Worm (Caenorhabditis elegans) whole organism, young adult: ENCODE data around the gene C03B1.2.

Experiments used
- B0019.2 ChIP-seq: fragments of 200-800 bp; sonication (Bioruptor generic); conservative IDR thresholded peaks from 2 replicates; pipeline ENCODE4 v1.3.6; 2022; ENCODE audit warnings: missing genetic modification reagents, missing genetic modification characterization, missing compliant biosample characterization
- C06A6.2 ChIP-seq: fragments of 200-800 bp; sonication (Bioruptor generic); conservative IDR thresholded peaks from 2 replicates; pipeline ENCODE4 v1.3.6; 2022; ENCODE audit warnings: missing genetic modification characterization, missing compliant biosample characterization
- F22D6.2 ChIP-seq: sonication (generic microtip); optimal IDR thresholded peaks from 2 replicates; lab custom pipeline; 2016; ENCODE audit warnings: mild to moderate bottlenecking, missing genetic modification characterization, missing compliant biosample characterization
- F23B12.7 ChIP-seq: sonication (generic microtip); optimal IDR thresholded peaks from 2 replicates; lab custom pipeline; 2017; ENCODE audit warnings: missing genetic modification characterization, mild to moderate bottlenecking, missing compliant biosample characterization, antibody characterized with exemption, moderate library complexity; ENCODE audit not compliant: insufficient read depth
- F37B4.10 ChIP-seq: fragments of 200-800 bp; sonication (Bioruptor generic); IDR thresholded peaks from 2 replicates; pipeline ENCODE4 v1.3.6; 2022; ENCODE audit warnings: missing genetic modification characterization, missing compliant biosample characterization
- F49E8.2 ChIP-seq: sonication (generic microtip); optimal IDR thresholded peaks from 3 replicates; lab custom pipeline; 2017; ENCODE audit warnings: missing genetic modification characterization, mild to moderate bottlenecking, missing compliant biosample characterization, antibody characterized with exemption, moderate library complexity; ENCODE audit not compliant: insufficient read depth
- F52B5.7 ChIP-seq: sonication (generic microtip); optimal IDR thresholded peaks from 2 replicates; lab custom pipeline; 2016; ENCODE audit warnings: mild to moderate bottlenecking, missing genetic modification characterization, missing compliant biosample characterization
- T07F8.4 ChIP-seq: sonication (generic microtip); optimal IDR thresholded peaks from 2 replicates; lab custom pipeline; 2016; ENCODE audit warnings: mild to moderate bottlenecking, missing genetic modification characterization, moderate library complexity, missing compliant biosample characterization
- Y53F4B.3 ChIP-seq: fragments of 200-800 bp; sonication (Bioruptor generic); IDR thresholded peaks from 2 replicates; pipeline ENCODE4 v1.3.6; 2022; ENCODE audit warnings: missing genetic modification reagents, missing genetic modification characterization, missing compliant biosample characterization
- Y79H2A.3 ChIP-seq: fragments of 200-800 bp; sonication (Bioruptor generic); conservative IDR thresholded peaks from 2 replicates; pipeline ENCODE4 v1.3.6; 2022; ENCODE audit warnings: missing genetic modification reagents, missing genetic modification characterization, missing compliant biosample characterization
- ama-1 ChIP-seq, 3 experiments: fragments of 150-350 bp in 1 of 3; sonication (generic microtip) in 2 of 3; optimal IDR thresholded peaks; 2 replicates each; lab custom pipeline; 2014 to 2018; ENCODE audit warnings: missing biosample characterization in 2 of 3, missing genetic modification characterization in 2 of 3, missing genetic modification reagents in 2 of 3
- aptf-2 ChIP-seq: fragments of 200-800 bp; sonication (Bioruptor generic); conservative IDR thresholded peaks from 2 replicates; pipeline ENCODE4 v1.3.6; 2022; ENCODE audit warnings: missing genetic modification reagents, missing genetic modification characterization, missing compliant biosample characterization
- aptf-3 ChIP-seq: fragments of 200-800 bp; sonication (Bioruptor generic); IDR thresholded peaks from 2 replicates; pipeline ENCODE4 v1.3.6; 2022; ENCODE audit warnings: missing genetic modification characterization, missing compliant biosample characterization
- attf-3 ChIP-seq: fragments of 200-800 bp; sonication (Bioruptor generic); conservative IDR thresholded peaks from 2 replicates; pipeline ENCODE4 v1.3.6; 2022; ENCODE audit warnings: missing genetic modification reagents, missing genetic modification characterization, missing compliant biosample characterization
- attf-6 ChIP-seq: fragments of 200-800 bp; sonication (Bioruptor generic); IDR thresholded peaks from 2 replicates; pipeline ENCODE4 v1.3.6; 2022; ENCODE audit warnings: missing genetic modification reagents, missing genetic modification characterization, missing compliant biosample characterization
- bed-1 ChIP-seq: fragments of 200-800 bp; sonication (Bioruptor generic); IDR thresholded peaks from 2 replicates; pipeline ENCODE4 v1.3.6; 2022; ENCODE audit warnings: missing genetic modification reagents, missing genetic modification characterization, missing compliant biosample characterization
- bed-2 ChIP-seq: fragments of 200-800 bp; sonication (Bioruptor generic); IDR thresholded peaks from 2 replicates; pipeline ENCODE4 v1.3.6; 2022; ENCODE audit warnings: missing genetic modification reagents, missing genetic modification characterization, missing compliant biosample characterization
- ceh-58 ChIP-seq: fragments of 200-800 bp; sonication (Bioruptor generic); IDR thresholded peaks from 2 replicates; pipeline ENCODE4 v1.3.6; 2022; ENCODE audit warnings: missing genetic modification characterization, missing compliant biosample characterization
- ceh-79 ChIP-seq: sonication (generic microtip); optimal IDR thresholded peaks from 2 replicates; lab custom pipeline; 2017; ENCODE audit warnings: mild to moderate bottlenecking, missing genetic modification characterization, missing compliant biosample characterization
- dpl-1 ChIP-seq: fragments of 150-350 bp; optimal IDR thresholded peaks from 2 replicates; lab custom pipeline; 2014; ENCODE audit warnings: missing biosample characterization, missing genetic modification reagents, missing genetic modification characterization
- efl-1 ChIP-seq: fragments of 150-350 bp; optimal IDR thresholded peaks from 2 replicates; lab custom pipeline; 2014; ENCODE audit warnings: missing biosample characterization, missing genetic modification reagents, missing genetic modification characterization
- ekl-4 ChIP-seq: fragments of 200-800 bp; sonication (Bioruptor generic); IDR thresholded peaks from 2 replicates; pipeline ENCODE4 v1.3.6; 2022; ENCODE audit warnings: missing genetic modification reagents, missing genetic modification characterization, missing compliant biosample characterization
- ets-4 ChIP-seq: fragments of 200-800 bp; sonication (Bioruptor generic); optimal IDR thresholded peaks from 2 replicates; lab custom pipeline; 2018; ENCODE audit warnings: mild to moderate bottlenecking, missing genetic modification characterization, missing compliant biosample characterization
- hmg-20 ChIP-seq: fragments of 200-800 bp; sonication (Bioruptor generic); IDR thresholded peaks from 2 replicates; pipeline ENCODE4 v1.3.6; 2022; ENCODE audit warnings: missing genetic modification reagents, missing genetic modification characterization, missing compliant biosample characterization
- let-526 ChIP-seq: fragments of 200-800 bp; sonication (Bioruptor generic); IDR thresholded peaks from 2 replicates; pipeline ENCODE4 v1.3.6; 2022; ENCODE audit warnings: missing genetic modification reagents, missing genetic modification characterization, missing compliant biosample characterization
- lin-54 ChIP-seq: fragments of 200-800 bp; sonication (Bioruptor generic); optimal IDR thresholded peaks from 2 replicates; lab custom pipeline; 2018; ENCODE audit warnings: mild to moderate bottlenecking, missing genetic modification characterization, missing compliant biosample characterization
- lir-1 ChIP-seq: fragments of 200-800 bp; sonication (Bioruptor generic); conservative IDR thresholded peaks from 2 replicates; pipeline ENCODE4 v1.3.6; 2022; ENCODE audit warnings: missing genetic modification reagents, missing genetic modification characterization, missing compliant biosample characterization
- pha-4 ChIP-seq: fragments of 150-350 bp; sonication (generic microtip); optimal IDR thresholded peaks from 2 replicates; lab custom pipeline; 2014; ENCODE audit warnings: missing biosample characterization, missing genetic modification reagents, missing genetic modification characterization
- rcor-1 ChIP-seq: fragments of 200-800 bp; sonication (Bioruptor generic); IDR thresholded peaks from 2 replicates; pipeline ENCODE4 v1.3.6; 2022; ENCODE audit warnings: missing genetic modification reagents, missing genetic modification characterization, missing compliant biosample characterization
- rec-8 ChIP-seq, 2 experiments: sonication (generic microtip); optimal IDR thresholded peaks; 2 replicates each; lab custom pipeline; 2016; ENCODE audit warnings: mild to moderate bottlenecking in 2 of 2, missing genetic modification characterization in 2 of 2, missing genetic modification reagents in 2 of 2, missing genotype in 2 of 2, missing biosample characterization in 1 of 2, missing compliant biosample characterization in 1 of 2, moderate library complexity in 1 of 2
- tbx-9 ChIP-seq: sonication (generic microtip); optimal IDR thresholded peaks from 2 replicates; lab custom pipeline; 2016; ENCODE audit warnings: borderline replicate concordance, missing genetic modification characterization, inconsistent platforms, missing compliant biosample characterization
- tlf-1 ChIP-seq: fragments of 200-800 bp; sonication (Bioruptor generic); optimal IDR thresholded peaks from 2 replicates; lab custom pipeline; 2018; ENCODE audit warnings: mild to moderate bottlenecking, missing genetic modification characterization, missing compliant biosample characterization
- unc-62 ChIP-seq: fragments of 150-350 bp; optimal IDR thresholded peaks from 2 replicates; lab custom pipeline; 2014; ENCODE audit warnings: missing biosample characterization, missing genetic modification reagents, missing genetic modification characterization
- xnd-1 ChIP-seq: sonication (generic microtip); optimal IDR thresholded peaks from 2 replicates; lab custom pipeline; 2016; ENCODE audit warnings: missing genotype, missing genetic modification reagents, missing genetic modification characterization, missing compliant biosample characterization
- zfh-2 ChIP-seq: fragments of 200-800 bp; sonication (Bioruptor generic); conservative IDR thresholded peaks from 2 replicates; pipeline ENCODE4 v1.3.6; 2022; ENCODE audit warnings: missing genetic modification reagents, missing genetic modification characterization, missing compliant biosample characterization
- zim-3 ChIP-seq: sonication (generic microtip); optimal IDR thresholded peaks from 2 replicates; lab custom pipeline; 2017; ENCODE audit warnings: mild to moderate bottlenecking, missing genetic modification characterization, moderate library complexity, missing compliant biosample characterization
- ztf-25 ChIP-seq: fragments of 200-800 bp; sonication (Bioruptor generic); IDR thresholded peaks from 2 replicates; pipeline ENCODE4 v1.3.6; 2022; ENCODE audit warnings: missing genetic modification reagents, missing genetic modification characterization, missing compliant biosample characterization

Gene C03B1.2

DNA sequence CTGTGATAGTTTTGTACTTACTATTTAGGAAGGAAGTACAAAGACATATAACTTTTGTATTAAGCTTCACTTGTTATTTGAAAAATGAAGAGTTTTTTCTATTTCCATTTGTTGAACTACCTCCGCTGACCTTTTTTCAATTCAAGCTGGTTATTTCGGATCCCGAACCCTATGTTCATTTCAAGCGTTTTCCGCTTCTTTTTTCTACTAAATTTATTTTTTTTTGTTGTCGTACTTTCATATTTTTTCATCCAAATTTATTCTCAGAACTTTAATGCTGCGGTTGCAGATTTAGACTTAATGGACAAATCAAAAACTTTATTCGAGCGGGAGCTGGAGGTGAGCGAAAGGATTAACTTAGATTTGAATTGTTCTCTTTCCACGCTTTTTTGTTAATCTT lies 19.8 kb upstream of the C03B1.2 start, which contains the start of gene C03B1.6:
Gene C03B1.6 (plus strand): TSS at position 301 of the 400 bp plus-strand sequence.
- no peak for TF ChIP-seq bed-1 (GFP tag; lab: Robert Waterston, UW)
- TF ChIP-seq rec-8 (tag; optimal IDR thresholded peaks at IDR 0.05; lab: Kevin White, UChicago) = no peak
- TF ChIP-seq hmg-20 (GFP tag; lab: Robert Waterston, UW) = no peak
- no peak for TF ChIP-seq B0019.2 (GFP tag; lab: Robert Waterston, UW)
- TF ChIP-seq F23B12.7 (tag; lab: Kevin White, UChicago) = no peak
- TF ChIP-seq lir-1 (GFP tag; lab: Robert Waterston, UW) = no peak
- TF ChIP-seq lin-54 (GFP tag; lab: Kevin White, UChicago) = no peak
- TF ChIP-seq aptf-3 (GFP tag; lab: Robert Waterston, UW) = no peak

- TF ChIP-seq F37B4.10 (GFP tag; lab: Robert Waterston, UW) (no peak), F22D6.2 (tag; lab: Kevin White, UChicago) (no peak), ets-4 (GFP tag; lab: Kevin White, UChicago) (no peak), ekl-4 (GFP tag; lab: Robert Waterston, UW) (no peak), attf-3 (GFP tag; lab: Robert Waterston, UW) (no peak), tbx-9 (tag; lab: Kevin White, UChicago) (no peak), hmg-20 (GFP tag; lab: Robert Waterston, UW) (no peak), T07F8.4 (tag; lab: Kevin White, UChicago) (no peak), ama-1 (optimal IDR thresholded peaks at IDR 0.05; lab: Kevin White, UChicago) (no peak), ama-1 (GFP tag; optimal IDR thresholded peaks at IDR 0.05; lab: Kevin White, UChicago) (no peak), pha-4 (no peak), Y53F4B.3 (no peak), attf-6 (GFP tag; lab: Robert Waterston, UW) (no peak), Y79H2A.3 (no peak), F52B5.7 (tag; lab: Kevin White, UChicago) (no peak), zim-3 (tag; lab: Kevin White, UChicago) (no peak), let-526 (no peak), F49E8.2 (tag; lab: Kevin White, UChicago) (no peak), ceh-79 (tag; lab: Kevin White, UChicago) (no peak), unc-62 (GFP tag; lab: Kevin White, UChicago) (no peak)
These were observed 16.1 kb upstream of the C03B1.2 start for ce11 chrX:6353763-6354162.

- TF ChIP-seq zim-3 (tag; lab: Kevin White, UChicago) (no peak), tlf-1 (GFP tag; lab: Kevin White, UChicago) (no peak), dpl-1 (GFP tag; lab: Kevin White, UChicago) (no peak), ztf-25 (GFP tag; lab: Robert Waterston, UW) (no peak), bed-2 (GFP tag; lab: Robert Waterston, UW) (no peak), aptf-2 (no peak), efl-1 (GFP tag; lab: Kevin White, UChicago) (no peak), rcor-1 (GFP tag; lab: Robert Waterston, UW) (no peak), ceh-58 (GFP tag; lab: Robert Waterston, UW) (no peak), xnd-1 (no peak), C06A6.2 (GFP tag; lab: Robert Waterston, UW) (no peak), zfh-2 (no peak)
These were observed 14.7 kb upstream of the C03B1.2 start, which contains the start of gene C03B1.5 for ce11 chrX:6355030-6355635. Gene C03B1.5 (plus strand): TSS chrX:6355585.
